Fruit fly (Drosophila melanogaster) whole organism, embryonic: ENCODE data around the gene dj-1beta.

Experiments used
- Bgb ChIP-seq: fragments of 200-800 bp; sonication (Bioruptor generic); IDR thresholded peaks from 2 replicates; pipeline ENCODE4 v1.3.6; 2022; ENCODE audit warnings: missing biosample characterization, missing genetic modification characterization; ENCODE audit not compliant: partially characterized antibody
- CG11504 ChIP-seq: fragments of 200-800 bp; sonication (Bioruptor generic); optimal IDR thresholded peaks from 3 replicates; lab custom pipeline; 2019; ENCODE audit warnings: missing biosample characterization, mild to moderate bottlenecking, missing genetic modification characterization, moderate library complexity
- CG12236 ChIP-seq: fragments of 200-800 bp; sonication (Bioruptor generic); optimal IDR thresholded peaks from 2 replicates; lab custom pipeline; 2016; ENCODE audit warnings: missing biosample characterization, missing genetic modification characterization
- CG13287 ChIP-seq: fragments of 200-800 bp; sonication (Bioruptor generic); IDR thresholded peaks from 2 replicates; pipeline ENCODE4 v1.3.6; 2022; ENCODE audit warnings: missing biosample characterization, missing genetic modification characterization; ENCODE audit not compliant: partially characterized antibody
- CG13624 ChIP-seq: fragments of 200-800 bp; sonication (Bioruptor generic); optimal IDR thresholded peaks from 2 replicates; lab custom pipeline; 2016; ENCODE audit warnings: missing biosample characterization, missing genetic modification characterization
- CG17328 ChIP-seq: fragments of 200-800 bp; sonication (Bioruptor generic); IDR thresholded peaks from 2 replicates; pipeline ENCODE4 v1.3.6; 2022; ENCODE audit warnings: missing biosample characterization, missing genetic modification characterization
- CG2202 ChIP-seq: fragments of 200-800 bp; sonication (Bioruptor generic); optimal IDR thresholded peaks from 2 replicates; lab custom pipeline; 2018; ENCODE audit warnings: missing biosample characterization, mild to moderate bottlenecking, missing genetic modification characterization
- CG3163 ChIP-seq: fragments of 200-800 bp; sonication (Bioruptor generic); optimal IDR thresholded peaks from 3 replicates; lab custom pipeline; 2016; ENCODE audit warnings: missing biosample characterization, missing genetic modification characterization
- CG34224 ChIP-seq: fragments of 200-800 bp; sonication (Bioruptor generic); IDR thresholded peaks from 3 replicates; pipeline ENCODE4 v1.3.6; 2022; ENCODE audit warnings: missing biosample characterization, missing genetic modification characterization; ENCODE audit not compliant: partially characterized antibody
- CG34422 ChIP-seq: fragments of 200-800 bp; sonication (Bioruptor generic); IDR thresholded peaks from 3 replicates; pipeline ENCODE4 v1.3.6; 2022; ENCODE audit warnings: missing biosample characterization, missing genetic modification characterization
- CG6272 ChIP-seq: fragments of 200-800 bp; sonication (Bioruptor generic); IDR thresholded peaks from 2 replicates; pipeline ENCODE4 v1.3.6; 2022; ENCODE audit warnings: missing biosample characterization, missing genetic modification characterization
- CG6791 ChIP-seq: fragments of 200-800 bp; sonication (Bioruptor generic); IDR thresholded peaks from 3 replicates; pipeline ENCODE4 v1.3.6; 2022; ENCODE audit warnings: missing biosample characterization, missing genetic modification characterization; ENCODE audit not compliant: partially characterized antibody
- CG7839 ChIP-seq: fragments of 200-800 bp; sonication (Bioruptor generic); optimal IDR thresholded peaks from 3 replicates; lab custom pipeline; 2018; ENCODE audit warnings: missing biosample characterization, mild to moderate bottlenecking, missing genetic modification characterization, moderate library complexity
- Dbx ChIP-seq: fragments of 200-800 bp; sonication (Bioruptor generic); IDR thresholded peaks from 3 replicates; pipeline ENCODE4 v1.3.6; 2022; ENCODE audit warnings: missing biosample characterization, missing genetic modification characterization
- Dll ChIP-seq: fragments of 200-800 bp; sonication (Bioruptor generic); IDR thresholded peaks from 4 replicates; pipeline ENCODE4 v1.3.6; 2022; ENCODE audit warnings: missing biosample characterization, missing genetic modification characterization; ENCODE audit not compliant: partially characterized antibody
- Ets97D ChIP-seq: fragments of 200-800 bp; sonication (Bioruptor generic); optimal IDR thresholded peaks from 3 replicates; lab custom pipeline; 2016; ENCODE audit warnings: missing biosample characterization, missing genetic modification characterization
- Fer2 ChIP-seq: fragments of 200-800 bp; sonication (Bioruptor generic); optimal IDR thresholded peaks from 2 replicates; lab custom pipeline; 2018; ENCODE audit warnings: missing biosample characterization, mild to moderate bottlenecking, missing genetic modification characterization, moderate library complexity
- Gsc ChIP-seq: fragments of 200-800 bp; sonication (Bioruptor generic); IDR thresholded peaks from 2 replicates; pipeline ENCODE4 v1.3.6; 2022; ENCODE audit warnings: missing biosample characterization, missing genetic modification characterization
- Jarid2 ChIP-seq: fragments of 200-800 bp; sonication (Bioruptor generic); optimal IDR thresholded peaks from 3 replicates; lab custom pipeline; 2017; ENCODE audit warnings: mild to moderate bottlenecking, missing biosample characterization, missing genetic modification reagents, missing genetic modification characterization
- Trl ChIP-seq, 3 experiments: fragments of >200 bp in 2 of 3; fragments of 200-800 bp in 1 of 3; sonication (Bioruptor generic) in 1 of 3; optimal IDR thresholded peaks; 2 replicates in 1 of 3; 3 replicates in 2 of 3; lab custom pipeline; 2016 to 2017; ENCODE audit warnings: missing biosample characterization in 1 of 3, missing genetic modification characterization in 1 of 3
- YL-1 ChIP-seq: fragments of 200-800 bp; sonication (Bioruptor generic); optimal IDR thresholded peaks from 3 replicates; lab custom pipeline; 2017; ENCODE audit warnings: missing biosample characterization, mild to moderate bottlenecking, missing genetic modification characterization
- abd-A ChIP-seq: fragments of 200-800 bp; sonication (Bioruptor generic); optimal IDR thresholded peaks from 3 replicates; lab custom pipeline; 2019; ENCODE audit warnings: missing biosample characterization, mild to moderate bottlenecking, missing genetic modification characterization, moderate library complexity
- ato ChIP-seq: fragments of 200-800 bp; sonication (Bioruptor generic); IDR thresholded peaks from 2 replicates; pipeline ENCODE4 v1.3.6; 2022; ENCODE audit warnings: missing biosample characterization, missing genetic modification characterization; ENCODE audit not compliant: partially characterized antibody
- chinmo ChIP-seq: fragments of 200-800 bp; sonication (Bioruptor generic); IDR thresholded peaks from 4 replicates; pipeline ENCODE4 v1.3.6; 2022; ENCODE audit warnings: missing biosample characterization, missing genetic modification characterization; ENCODE audit not compliant: partially characterized antibody
- ci ChIP-seq: fragments of 200-800 bp; sonication (Bioruptor generic); IDR thresholded peaks from 3 replicates; pipeline ENCODE4 v1.3.6; 2022; ENCODE audit warnings: missing biosample characterization, missing genetic modification characterization
- cwo ChIP-seq: fragments of 200-800 bp; sonication (Bioruptor generic); optimal IDR thresholded peaks from 3 replicates; lab custom pipeline; 2017; ENCODE audit warnings: missing biosample characterization, missing genetic modification characterization, mild to moderate bottlenecking, moderate library complexity, missing genetic modification reagents
- eve ChIP-seq, 2 experiments: fragments of >200 bp; optimal IDR thresholded peaks; 2 replicates each; lab custom pipeline; 2017; ENCODE audit warnings: missing biosample characterization in 2 of 2, missing genetic modification characterization in 2 of 2
- gfzf ChIP-seq: fragments of 200-800 bp; sonication (Bioruptor generic); optimal IDR thresholded peaks from 2 replicates; lab custom pipeline; 2016; ENCODE audit warnings: missing biosample characterization, mild to moderate bottlenecking, missing genetic modification characterization, moderate library complexity
- grn ChIP-seq: fragments of 200-800 bp; sonication (Bioruptor generic); optimal IDR thresholded peaks from 3 replicates; lab custom pipeline; 2017; ENCODE audit warnings: missing biosample characterization, missing genetic modification characterization
- hb ChIP-seq: fragments of 200-800 bp; sonication (Bioruptor generic); IDR thresholded peaks from 3 replicates; pipeline ENCODE4 v1.3.6; 2022; ENCODE audit warnings: missing biosample characterization, missing genetic modification characterization; ENCODE audit not compliant: partially characterized antibody
- lab ChIP-seq: fragments of 200-800 bp; sonication (Bioruptor generic); optimal IDR thresholded peaks from 3 replicates; lab custom pipeline; 2017; ENCODE audit warnings: missing biosample characterization, missing genetic modification characterization, mild to moderate bottlenecking, moderate library complexity, missing genetic modification reagents
- nom ChIP-seq: fragments of 200-800 bp; sonication (Bioruptor generic); optimal IDR thresholded peaks from 2 replicates; lab custom pipeline; 2017; ENCODE audit warnings: missing biosample characterization, missing genetic modification characterization, mild to moderate bottlenecking, moderate library complexity, missing genetic modification reagents
- oc ChIP-seq: fragments of 200-800 bp; sonication (Bioruptor generic); optimal IDR thresholded peaks from 2 replicates; lab custom pipeline; 2018; ENCODE audit warnings: missing biosample characterization, mild to moderate bottlenecking, missing genetic modification characterization, moderate library complexity
- sd ChIP-seq: fragments of 200-800 bp; sonication (Bioruptor generic); optimal IDR thresholded peaks from 3 replicates; lab custom pipeline; 2018; ENCODE audit warnings: missing biosample characterization, mild to moderate bottlenecking, missing genetic modification characterization, moderate library complexity
- sqz ChIP-seq: fragments of 200-800 bp; sonication (Bioruptor generic); optimal IDR thresholded peaks from 3 replicates; lab custom pipeline; 2018; ENCODE audit warnings: missing biosample characterization, mild to moderate bottlenecking, missing genetic modification characterization
- sr ChIP-seq: fragments of 200-800 bp; sonication (Bioruptor generic); IDR thresholded peaks from 3 replicates; pipeline ENCODE4 v1.3.6; 2022; ENCODE audit warnings: missing biosample characterization, missing genetic modification characterization
- tx ChIP-seq: fragments of 200-800 bp; sonication (Bioruptor generic); optimal IDR thresholded peaks from 2 replicates; lab custom pipeline; 2016; ENCODE audit warnings: missing biosample characterization, missing genetic modification characterization
- unc-4 ChIP-seq: fragments of 200-800 bp; sonication (Bioruptor generic); IDR thresholded peaks from 2 replicates; pipeline ENCODE4 v1.3.6; 2022; ENCODE audit warnings: missing biosample characterization, missing genetic modification characterization; ENCODE audit not compliant: partially characterized antibody
- vvl ChIP-seq: fragments of 200-800 bp; sonication (Bioruptor generic); IDR thresholded peaks from 2 replicates; pipeline ENCODE4 v1.3.6; 2022; ENCODE audit warnings: missing biosample characterization, missing genetic modification characterization
- zfh2 ChIP-seq: fragments of 200-800 bp; sonication (Bioruptor generic); optimal IDR thresholded peaks from 2 replicates; lab custom pipeline; 2016; ENCODE audit warnings: missing biosample characterization, missing genetic modification characterization

Gene dj-1beta

DNA sequence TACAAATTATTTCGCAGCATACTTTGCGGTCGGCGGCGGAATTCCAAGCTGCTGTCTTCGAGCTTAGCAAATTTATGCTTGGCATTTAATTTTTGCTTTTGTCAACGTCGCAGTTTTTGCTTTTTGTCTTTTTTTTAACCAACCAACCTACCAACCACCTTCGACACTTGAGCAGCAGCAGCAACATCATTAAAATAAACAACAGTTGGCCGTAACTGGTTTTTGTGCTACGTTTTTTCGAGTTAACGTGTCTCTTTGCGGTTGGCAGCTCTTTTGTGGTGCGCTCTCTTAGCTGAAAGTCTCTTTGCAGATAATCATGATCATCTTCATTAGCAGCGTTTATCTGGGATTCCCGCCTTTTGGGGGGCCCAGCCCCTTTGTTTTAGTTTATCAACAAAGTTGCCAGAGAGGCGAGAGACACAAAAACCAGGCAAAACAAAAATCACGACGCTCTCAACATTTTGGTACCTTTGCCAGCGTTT is 15.1 kb downstream of the dj-1beta start:
- TF ChIP-seq Bgb (GFP tag; lab: Robert Waterston, UW) (0 out of 2 replicates have a peak, but pooled peaks have one; percentile 20), eve (GFP tag; optimal IDR thresholded peaks at IDR 0.05; lab: Kevin White, UChicago) (peak in 1 of 2 experiments; percentile 50), unc-4 (GFP tag; lab: Robert Waterston, UW) (0 out of 2 replicates have a peak, but pooled peaks have one; percentile 35), CG11504 (tag; lab: Kevin White, UChicago) (peak; percentile 99), oc (tag; lab: Kevin White, UChicago) (peak; percentile 55), nom (peak; percentile 90), sqz (GFP tag; lab: Kevin White, UChicago) (peak; percentile 78), gfzf (GFP tag; lab: Kevin White, UChicago) (no peak), cwo (no peak), abd-A (peak; percentile 72), ci (GFP tag; lab: Robert Waterston, UW) (peak; percentile 29; the same call in 1 of the 3 replicates), zfh2 (GFP tag; lab: Kevin White, UChicago) (no peak), CG13287 (GFP tag; lab: Robert Waterston, UW) (peak; percentile 28; the same call in 1 of the 2 replicates), chinmo (GFP tag; lab: Robert Waterston, UW) (peak; percentile 93), Ets97D (no peak), Fer2 (no peak), CG12236 (GFP tag; lab: Kevin White, UChicago) (no peak), CG7839 (tag; lab: Kevin White, UChicago) (no peak), tx (GFP tag; lab: Kevin White, UChicago) (no peak), ato (no peak), CG13624 (GFP tag; lab: Kevin White, UChicago) (peak; percentile 14), Dbx (GFP tag; lab: Robert Waterston, UW) (no peak), Trl (optimal IDR thresholded peaks at IDR 0.05; lab: Kevin White, UChicago) (peak; percentile 60 to 74), Trl (GFP tag; optimal IDR thresholded peaks at IDR 0.05; lab: Kevin White, UChicago) (no peak), sd (tag; lab: Kevin White, UChicago) (peak; percentile 91), CG17328 (no peak), CG34224 (GFP tag; lab: Robert Waterston, UW) (peak; percentile 48; the same call in 2 of the 3 replicates), sr (GFP tag; lab: Robert Waterston, UW) (no peak), CG3163 (GFP tag; lab: Kevin White, UChicago) (peak; percentile 95), vvl (GFP tag; lab: Robert Waterston, UW) (peak; percentile 49; the same call in 1 of the 2 replicates), Gsc (GFP tag; lab: Robert Waterston, UW) (no peak), Dll (GFP tag; lab: Robert Waterston, UW) (0 out of 4 replicates have a peak, but pooled peaks have one; percentile 33)

DNA sequence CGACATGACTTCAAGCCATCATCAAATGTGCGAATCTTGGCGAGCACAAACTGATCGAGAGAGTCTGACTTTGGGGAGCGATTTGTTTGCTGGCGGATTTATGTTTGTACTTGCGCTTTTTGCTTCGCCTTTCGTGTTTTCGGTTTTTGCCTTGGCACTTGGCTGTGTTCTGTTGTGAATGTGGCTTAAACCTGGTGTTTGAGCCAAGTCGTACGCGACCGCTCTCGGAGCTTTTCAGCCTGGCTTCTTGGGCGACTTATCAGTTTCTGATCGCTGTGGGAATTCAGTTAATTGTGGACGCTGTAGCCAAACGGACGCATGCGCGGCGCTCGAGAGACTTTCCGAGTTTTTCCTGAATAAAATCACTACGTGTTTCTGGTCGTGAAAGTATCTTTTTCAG is 20.6 kb downstream of the dj-1beta start, which contains the start of gene CG15544:
Gene CG15544, plus strand, starts transcription at position 276 of the 400 bp plus-strand sequence.
- TF ChIP-seq YL-1 (GFP tag; lab: Kevin White, UChicago) (no peak), CG34422 (GFP tag; lab: Robert Waterston, UW) (no peak), CG6272 (0 out of 2 replicates have a peak, but pooled peaks have one; percentile 14), sd (tag; lab: Kevin White, UChicago) (peak; percentile 31), chinmo (GFP tag; lab: Robert Waterston, UW) (0 out of 4 replicates have a peak, but pooled peaks have one; percentile 43), lab (GFP tag; lab: Kevin White, UChicago) (no peak), Bgb (GFP tag; lab: Robert Waterston, UW) (0 out of 2 replicates have a peak, but pooled peaks have one; percentile 14), Jarid2 (peak; percentile 21), grn (GFP tag; lab: Kevin White, UChicago) (peak; percentile 29), hb (GFP tag; lab: Robert Waterston, UW) (no peak), CG6791 (0 out of 3 replicates have a peak, but pooled peaks have one; percentile 8), CG2202 (tag; lab: Kevin White, UChicago) (no peak)
- TF ChIP-seq, all 482 proteins: peak for 7
